Fruit fly (Drosophila melanogaster): Measurements from ENCODE around the gene CG7536.

CG7536 gene

dm6 chrX:18052135-18052534, 36.2 kb downstream of the CG7536 start:
- no peak for TF ChIP-seq CG17801 (GFP tag; optimal IDR thresholded peaks at IDR 0.05; ENCODE audit: partially characterized antibody)

DNA sequence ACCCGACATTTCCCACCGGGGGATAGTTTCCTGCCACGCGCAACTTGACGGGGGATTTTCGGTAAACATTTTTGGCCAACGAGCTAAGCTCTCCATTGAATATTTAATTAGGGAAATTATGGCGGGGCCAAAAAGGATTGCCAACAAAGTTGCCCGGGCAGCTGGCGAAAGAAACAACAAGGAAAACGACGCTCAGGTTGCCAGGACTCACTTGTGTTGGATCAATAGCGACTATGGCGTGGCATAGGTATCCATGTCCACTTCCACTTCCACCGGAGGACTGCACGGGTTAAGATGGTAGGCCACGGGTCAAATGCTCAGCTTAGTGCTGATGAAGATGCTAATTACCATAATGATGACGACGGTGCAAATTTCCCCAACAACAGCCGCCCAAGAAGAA, 44.6 kb downstream of the CG7536 start, which contains the start of gene CG15373:
CG15373 (plus strand) TSS at position 301 of the 400 bp plus-strand sequence.
- TF ChIP-seq CG17801 (GFP tag; optimal IDR thresholded peaks at IDR 0.05; ENCODE audit: partially characterized antibody) = no peak
